Worm (Caenorhabditis elegans) whole organism, L4 larva: ENCODE data around the gene F52H3.11.

Experiments used
- D1046.2 ChIP-seq: fragments of 200-800 bp; sonication (Bioruptor generic); IDR thresholded peaks from 2 replicates; pipeline ENCODE4 v1.3.6; 2022; ENCODE audit warnings: missing genetic modification characterization, missing compliant biosample characterization
- F10B5.3 ChIP-seq: sonication (generic microtip); optimal IDR thresholded peaks from 2 replicates; lab custom pipeline; 2016; ENCODE audit warnings: mild to moderate bottlenecking, missing genetic modification characterization, missing compliant biosample characterization
- F37D6.2 ChIP-seq: sonication (generic microtip); optimal IDR thresholded peaks from 2 replicates; lab custom pipeline; 2016; ENCODE audit warnings: mild to moderate bottlenecking, missing genetic modification characterization, missing compliant biosample characterization
- T20F7.1 ChIP-seq: fragments of 200-800 bp; sonication (Bioruptor generic); optimal IDR thresholded peaks from 2 replicates; lab custom pipeline; 2018; ENCODE audit warnings: mild to moderate bottlenecking, missing genetic modification characterization, missing compliant biosample characterization
- T26A8.4 ChIP-seq: fragments of 200-800 bp; sonication (Bioruptor generic); IDR thresholded peaks from 2 replicates; pipeline ENCODE4 v1.3.6; 2022; ENCODE audit warnings: missing genetic modification characterization, missing compliant biosample characterization
- Y105C5A.15 ChIP-seq: fragments of 200-800 bp; sonication (Bioruptor generic); IDR thresholded peaks from 2 replicates; pipeline ENCODE4 v1.3.6; 2022; ENCODE audit warnings: missing genetic modification characterization, missing compliant biosample characterization
- ZK546.5 ChIP-seq, 2 experiments: sonication (generic microtip); optimal IDR thresholded peaks; 2 replicates each; lab custom pipeline; 2017; ENCODE audit warnings: missing biosample characterization in 2 of 2, missing genetic modification characterization in 2 of 2
- aha-1 ChIP-seq: fragments of 150-350 bp; peaks from one replicate; lab custom pipeline; 2014; ENCODE audit warnings: missing biosample characterization, missing genetic modification characterization
- aly-2 ChIP-seq: sonication (generic microtip); optimal IDR thresholded peaks from 2 replicates; lab custom pipeline; 2018; ENCODE audit warnings: missing biosample characterization, missing genetic modification characterization
- ama-1 ChIP-seq: fragments of 150-350 bp; optimal IDR thresholded peaks from 2 replicates; lab custom pipeline; 2014; ENCODE audit warnings: inconsistent platforms, mixed read lengths
- ceh-20 ChIP-seq: fragments of 200-800 bp; sonication (Bioruptor generic); IDR thresholded peaks from 2 replicates; pipeline ENCODE4 v1.3.6; 2022; ENCODE audit warnings: missing genetic modification reagents, missing genetic modification characterization, missing compliant biosample characterization
- ceh-32 ChIP-seq: sonication (generic microtip); optimal IDR thresholded peaks from 2 replicates; lab custom pipeline; 2016; ENCODE audit warnings: mild to moderate bottlenecking, missing genetic modification characterization, missing compliant biosample characterization; ENCODE audit not compliant: poor library complexity
- ceh-62 ChIP-seq: sonication (generic microtip); optimal IDR thresholded peaks from 2 replicates; lab custom pipeline; 2017; ENCODE audit warnings: missing biosample characterization, missing genetic modification characterization
- daf-12 ChIP-seq: fragments of 150-350 bp; optimal IDR thresholded peaks from 2 replicates; lab custom pipeline; 2014; ENCODE audit warnings: missing biosample characterization, missing genetic modification reagents, missing genetic modification characterization
- daf-16 ChIP-seq, 3 experiments: sonication (generic microtip); optimal IDR thresholded peaks; 2 replicates each; lab custom pipeline; 2016 to 2017; ENCODE audit warnings: missing genetic modification characterization in 3 of 3, missing genetic modification reagents in 3 of 3, mild to moderate bottlenecking in 2 of 3, missing compliant biosample characterization in 2 of 3, missing biosample characterization in 1 of 3, moderate library complexity in 1 of 3
- daf-19 ChIP-seq: fragments of 200-800 bp; sonication (Bioruptor generic); conservative IDR thresholded peaks from 2 replicates; pipeline ENCODE4 v1.3.6; 2022; ENCODE audit warnings: missing genetic modification characterization, missing compliant biosample characterization
- dmd-6 ChIP-seq: fragments of 200-800 bp; sonication (Bioruptor generic); IDR thresholded peaks from 2 replicates; pipeline ENCODE4 v1.3.6; 2022; ENCODE audit warnings: missing genetic modification reagents, missing genetic modification characterization, missing compliant biosample characterization
- dpl-1 ChIP-seq: fragments of 150-350 bp; optimal IDR thresholded peaks from 2 replicates; lab custom pipeline; 2014; ENCODE audit warnings: missing biosample characterization, missing genetic modification reagents, missing genetic modification characterization
- duxl-1 ChIP-seq: sonication (generic microtip); optimal IDR thresholded peaks from 2 replicates; lab custom pipeline; 2016; ENCODE audit warnings: mild to moderate bottlenecking, missing genetic modification characterization, moderate library complexity, missing compliant biosample characterization; ENCODE audit not compliant: poor library complexity
- egl-27 ChIP-seq: sonication (generic microtip); optimal IDR thresholded peaks from 3 replicates; lab custom pipeline; 2017; ENCODE audit warnings: missing biosample characterization, missing genetic modification reagents, missing genetic modification characterization
- fkh-10 ChIP-seq: fragments of 150-350 bp; optimal IDR thresholded peaks from 2 replicates; lab custom pipeline; 2014; ENCODE audit warnings: missing biosample characterization, missing genetic modification reagents, missing genetic modification characterization
- hlh-11 ChIP-seq: fragments of 200-800 bp; sonication (Bioruptor generic); optimal IDR thresholded peaks from 2 replicates; lab custom pipeline; 2018; ENCODE audit warnings: mild to moderate bottlenecking, missing genetic modification characterization, missing compliant biosample characterization
- hlh-30 ChIP-seq: sonication (generic microtip); optimal IDR thresholded peaks from 2 replicates; lab custom pipeline; 2017; ENCODE audit warnings: antibody characterized with exemption, mild to moderate bottlenecking, missing genetic modification characterization, missing compliant biosample characterization; ENCODE audit not compliant: insufficient read depth
- hmg-1.1 ChIP-seq: fragments of 200-800 bp; sonication (Bioruptor generic); IDR thresholded peaks from 2 replicates; pipeline ENCODE4 v1.3.6; 2022; ENCODE audit warnings: missing genetic modification reagents, missing genetic modification characterization, missing compliant biosample characterization
- jun-1 ChIP-seq: fragments of 150-350 bp; optimal IDR thresholded peaks from 2 replicates; lab custom pipeline; 2014; ENCODE audit warnings: missing biosample characterization, missing genetic modification reagents, missing genetic modification characterization
- lin-13 ChIP-seq: fragments of 150-350 bp; optimal IDR thresholded peaks from 2 replicates; lab custom pipeline; 2014; ENCODE audit warnings: missing biosample characterization, missing genetic modification reagents, missing genetic modification characterization
- lsy-2 ChIP-seq, 2 experiments: fragments of 150-350 bp in 1 of 2; sonication (generic microtip) in 1 of 2; optimal IDR thresholded peaks; 2 replicates each; lab custom pipeline; 2014 to 2017; ENCODE audit warnings: missing biosample characterization in 2 of 2, missing genetic modification characterization in 2 of 2
- madf-5 ChIP-seq, 2 experiments: fragments of 200-800 bp; sonication (Bioruptor generic); IDR thresholded peaks; 2 replicates each; pipeline ENCODE4 v1.3.6; 2022; ENCODE audit warnings: missing compliant biosample characterization in 2 of 2, missing genetic modification characterization in 2 of 2
- madf-9 ChIP-seq: fragments of 200-800 bp; sonication (Bioruptor generic); conservative IDR thresholded peaks from 2 replicates; pipeline ENCODE4 v1.3.6; 2022; ENCODE audit warnings: missing genetic modification reagents, missing genetic modification characterization, missing compliant biosample characterization
- mdl-1 ChIP-seq, 2 experiments: fragments of 150-350 bp in 1 of 2; sonication (generic microtip) in 1 of 2; optimal IDR thresholded peaks; 2 replicates each; lab custom pipeline; 2014 to 2017; ENCODE audit warnings: missing biosample characterization in 2 of 2, missing genetic modification characterization in 2 of 2
- mxl-2 ChIP-seq: fragments of 200-800 bp; sonication (Bioruptor generic); conservative IDR thresholded peaks from 2 replicates; pipeline ENCODE4 v1.3.6; 2022; ENCODE audit warnings: missing genetic modification reagents, missing genetic modification characterization, missing compliant biosample characterization
- nhr-237 ChIP-seq: sonication (generic microtip); optimal IDR thresholded peaks from 2 replicates; lab custom pipeline; 2017; ENCODE audit warnings: missing biosample characterization, missing genetic modification characterization
- nhr-25 ChIP-seq: sonication (generic microtip); optimal IDR thresholded peaks from 2 replicates; lab custom pipeline; 2017; ENCODE audit warnings: missing genetic modification characterization, mild to moderate bottlenecking, missing compliant biosample characterization, antibody characterized with exemption, moderate library complexity, borderline replicate concordance; ENCODE audit not compliant: insufficient read depth
- nhr-42 ChIP-seq: fragments of 200-800 bp; sonication (Bioruptor generic); IDR thresholded peaks from 2 replicates; pipeline ENCODE4 v1.3.6; 2022; ENCODE audit warnings: missing genetic modification characterization, missing compliant biosample characterization
- nhr-48 ChIP-seq: sonication (generic microtip); optimal IDR thresholded peaks from 2 replicates; lab custom pipeline; 2016; ENCODE audit warnings: mild to moderate bottlenecking, missing genetic modification characterization, missing compliant biosample characterization
- nhr-77 ChIP-seq: fragments of 150-350 bp; optimal IDR thresholded peaks from 2 replicates; lab custom pipeline; 2014; ENCODE audit warnings: missing biosample characterization, missing genetic modification characterization
- php-3 ChIP-seq: fragments of 200-800 bp; sonication (Bioruptor generic); IDR thresholded peaks from 2 replicates; pipeline ENCODE4 v1.3.6; 2022; ENCODE audit warnings: missing genetic modification reagents, missing genetic modification characterization, missing compliant biosample characterization
- saeg-2 ChIP-seq: fragments of 200-800 bp; sonication (Bioruptor generic); IDR thresholded peaks from 2 replicates; pipeline ENCODE4 v1.3.6; 2022; ENCODE audit warnings: missing genetic modification reagents, missing genetic modification characterization, missing compliant biosample characterization
- sdz-12 ChIP-seq: fragments of 200-800 bp; sonication (Bioruptor generic); optimal IDR thresholded peaks from 2 replicates; lab custom pipeline; 2018; ENCODE audit warnings: mild to moderate bottlenecking, missing genetic modification characterization, missing compliant biosample characterization
- set-16 ChIP-seq: fragments of 200-800 bp; sonication (Bioruptor generic); IDR thresholded peaks from 2 replicates; pipeline ENCODE4 v1.3.6; 2022; ENCODE audit warnings: missing genetic modification reagents, missing genetic modification characterization, missing compliant biosample characterization
- snpc-4 ChIP-seq: fragments of 150-350 bp; optimal IDR thresholded peaks from 2 replicates; lab custom pipeline; 2014; ENCODE audit warnings: missing biosample characterization, missing genetic modification characterization
- spr-1 ChIP-seq: sonication (generic microtip); optimal IDR thresholded peaks from 2 replicates; lab custom pipeline; 2016; ENCODE audit warnings: mild to moderate bottlenecking, missing genetic modification characterization, missing compliant biosample characterization
- tag-97 ChIP-seq: fragments of 200-800 bp; sonication (Bioruptor generic); IDR thresholded peaks from 2 replicates; pipeline ENCODE4 v1.3.6; 2022; ENCODE audit warnings: missing genetic modification characterization, missing compliant biosample characterization
- unc-39 ChIP-seq: sonication (generic microtip); optimal IDR thresholded peaks from 2 replicates; lab custom pipeline; 2017; ENCODE audit warnings: missing biosample characterization, missing genetic modification characterization
- unc-62 ChIP-seq, 3 experiments: fragments of 150-350 bp in 1 of 3; sonication (generic microtip); optimal IDR thresholded peaks in 2 of 3; peaks in 1 of 3; 1 replicate in 1 of 3; 2 replicates in 2 of 3; lab custom pipeline; 2014 to 2017; ENCODE audit warnings: missing biosample characterization in 3 of 3, missing genetic modification characterization in 3 of 3, missing genetic modification reagents in 3 of 3, missing genotype in 1 of 3
- vab-7 ChIP-seq: fragments of 200-800 bp; sonication (Bioruptor generic); IDR thresholded peaks from 2 replicates; pipeline ENCODE4 v1.3.6; 2022; ENCODE audit warnings: missing genetic modification reagents, missing genetic modification characterization, missing compliant biosample characterization
- zip-11 ChIP-seq: fragments of 200-800 bp; sonication (Bioruptor generic); IDR thresholded peaks from 2 replicates; pipeline ENCODE4 v1.3.6; 2022; ENCODE audit warnings: missing genetic modification characterization, missing compliant biosample characterization
- ztf-11 ChIP-seq: fragments of 150-350 bp; optimal IDR thresholded peaks from 2 replicates; lab custom pipeline; 2014; ENCODE audit warnings: missing biosample characterization, missing genetic modification characterization
- ztf-7 ChIP-seq: fragments of 150-350 bp; optimal IDR thresholded peaks from 2 replicates; lab custom pipeline; 2014; ENCODE audit warnings: missing biosample characterization, missing genetic modification characterization

Gene F52H3.11

DNA sequence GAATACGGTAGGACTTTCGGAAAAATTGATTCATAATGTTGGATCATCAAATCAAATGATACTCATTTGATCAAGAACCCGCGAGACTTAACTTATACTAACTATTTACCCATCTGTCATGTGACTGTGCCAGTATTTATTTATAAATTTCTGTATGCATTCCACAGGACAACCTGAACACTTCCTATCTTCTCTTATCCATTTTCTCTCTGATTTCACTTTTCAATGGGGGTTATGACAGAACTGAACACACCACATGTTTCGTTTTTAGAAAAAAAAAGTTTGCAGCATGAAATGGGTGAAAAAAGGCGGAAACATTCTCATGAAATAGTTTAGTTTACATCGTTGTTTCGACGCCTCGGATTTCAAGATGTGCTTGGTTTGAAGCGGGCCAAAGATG is 27.4 kb downstream of the F52H3.11 start (continued):
- TF ChIP-seq ceh-62 (tag; lab: Kevin White, UChicago) (no peak), D1046.2 (GFP tag; lab: Robert Waterston, UW) (no peak), nhr-42 (GFP tag; lab: Robert Waterston, UW) (no peak), duxl-1 (tag; lab: Kevin White, UChicago) (no peak), spr-1 (tag; lab: Kevin White, UChicago) (no peak), T20F7.1 (GFP tag; lab: Kevin White, UChicago) (no peak), nhr-77 (tag; lab: Kevin White, UChicago) (no peak), fkh-10 (GFP tag; lab: Kevin White, UChicago) (no peak), hlh-30 (tag; lab: Kevin White, UChicago) (peak; percentile 20), snpc-4 (no peak), dmd-6 (GFP tag; lab: Robert Waterston, UW) (peak; percentile 24; the same call in 1 of the 2 replicates), ZK546.5 (tag; optimal IDR thresholded peaks at IDR 0.05; lab: Kevin White, UChicago) (no peak), egl-27 (no peak), ztf-7 (tag; lab: Kevin White, UChicago) (no peak), madf-9 (no peak), aha-1 (peak; percentile 54), daf-12 (tag; lab: Kevin White, UChicago) (no peak), ceh-20 (GFP tag; lab: Robert Waterston, UW) (no peak)

DNA sequence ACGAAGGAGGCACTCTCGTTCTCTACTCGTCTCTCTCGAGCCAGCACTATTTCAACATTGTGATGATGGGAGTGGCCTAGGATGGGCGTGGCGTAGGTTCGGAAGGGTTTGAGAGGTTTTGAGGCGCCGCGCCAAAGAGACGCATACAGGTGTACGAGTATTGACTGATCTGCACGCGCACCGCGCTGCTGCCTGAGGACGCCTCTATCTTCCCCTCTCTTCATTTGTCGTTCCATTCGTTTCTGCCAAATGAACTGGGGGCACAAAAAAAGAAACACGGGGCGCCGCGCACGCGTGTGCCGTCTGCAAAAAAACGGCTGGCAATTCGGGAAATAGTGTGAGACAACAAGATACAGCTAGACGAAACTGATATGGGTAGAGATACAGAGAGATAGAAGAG is 28.9 kb downstream of the F52H3.11 start, which contains the start of gene lec-2:
TSS of gene lec-2 (minus strand) at position 171 of the 400 bp plus-strand sequence.
- TF ChIP-seq T26A8.4 (GFP tag; lab: Robert Waterston, UW), result no peak
- TF ChIP-seq sdz-12, result no peak
- no peak for TF ChIP-seq F10B5.3 (tag; lab: Kevin White, UChicago)
- peak; percentile 63 for TF ChIP-seq set-16
- TF ChIP-seq madf-5 (GFP tag; IDR thresholded peaks at IDR 0.05; lab: Robert Waterston, UW), result no peak
- TF ChIP-seq daf-19, result no peak
- no peak for TF ChIP-seq zip-11
- no peak for TF ChIP-seq tag-97 (GFP tag; lab: Robert Waterston, UW)
- TF ChIP-seq lsy-2 (tag; optimal IDR thresholded peaks at IDR 0.05; lab: Kevin White, UChicago), result no peak
- TF ChIP-seq nhr-48, result peak; percentile 41
- peak; percentile 55 for TF ChIP-seq hlh-11 (tag; lab: Kevin White, UChicago)
- TF ChIP-seq aha-1, result peak; percentile 84
- peak; percentile 15 for TF ChIP-seq egl-27
- TF ChIP-seq daf-16 (GFP tag; optimal IDR thresholded peaks at IDR 0.05; lab: Kevin White, UChicago), result no peak
- TF ChIP-seq daf-16 (tag; optimal IDR thresholded peaks at IDR 0.05; lab: Kevin White, UChicago), result no peak
- TF ChIP-seq jun-1 (tag; lab: Kevin White, UChicago), result no peak
- TF ChIP-seq ceh-32 (tag; lab: Kevin White, UChicago), result no peak
- TF ChIP-seq mdl-1 (tag; optimal IDR thresholded peaks at IDR 0.05; lab: Kevin White, UChicago), result peak; percentile 29 to 80
- no peak for TF ChIP-seq ztf-11 (tag; lab: Kevin White, UChicago)
- TF ChIP-seq hmg-1.1 (GFP tag; lab: Robert Waterston, UW), result peak; percentile 77
- peak; percentile 55 for TF ChIP-seq hlh-30 (tag; lab: Kevin White, UChicago)
- TF ChIP-seq ztf-7 (tag; lab: Kevin White, UChicago), result no peak
- no peak for TF ChIP-seq F37D6.2 (tag; lab: Kevin White, UChicago)
- TF ChIP-seq nhr-25 (tag; lab: Kevin White, UChicago), result no peak
- TF ChIP-seq daf-12 (tag; lab: Kevin White, UChicago), result no peak
- TF ChIP-seq ama-1 (lab: Kevin White, UChicago), result no peak
- no peak for TF ChIP-seq unc-62 (GFP tag; optimal IDR thresholded peaks at IDR 0.05 in 1 of 2; lab: Kevin White, UChicago)
- no peak for TF ChIP-seq unc-62 (tag; optimal IDR thresholded peaks at IDR 0.05; lab: Kevin White, UChicago)
- TF ChIP-seq lin-13, result no peak
- 0 out of 2 replicates have a peak, but pooled peaks have one; percentile 22 for TF ChIP-seq php-3
- peak; percentile 56 for TF ChIP-seq dmd-6 (GFP tag; lab: Robert Waterston, UW)
- no peak for TF ChIP-seq unc-39 (tag; lab: Kevin White, UChicago)
- no peak for TF ChIP-seq Y105C5A.15 (GFP tag; lab: Robert Waterston, UW)
- TF ChIP-seq mxl-2 (GFP tag; lab: Robert Waterston, UW), result no peak
- no peak for TF ChIP-seq vab-7
- TF ChIP-seq aly-2, result no peak
- no peak for TF ChIP-seq nhr-237 (tag; lab: Kevin White, UChicago)
- TF ChIP-seq dpl-1 (GFP tag; lab: Kevin White, UChicago), result no peak
- TF ChIP-seq snpc-4, result no peak
- no peak for TF ChIP-seq saeg-2 (GFP tag; lab: Robert Waterston, UW)
